Fruit fly (Drosophila melanogaster) whole organism, pupa: Measurements from ENCODE around the gene RPA3.
A peak's percentile ranks its signal among the peaks of the same experiment; 100 is the strongest.

Experiments used
- CG12605 ChIP-seq: fragments of 200-800 bp; sonication (Bioruptor generic); IDR thresholded peaks from 2 replicates; pipeline ENCODE4 v1.3.6; 2022; ENCODE audit warnings: missing biosample characterization, missing genetic modification characterization
- CG13204 ChIP-seq: fragments of 200-800 bp; sonication (Bioruptor generic); optimal IDR thresholded peaks from 2 replicates; lab custom pipeline; 2018; ENCODE audit warnings: missing biosample characterization, mild to moderate bottlenecking, missing genetic modification characterization, moderate library complexity
- CG14655 ChIP-seq: fragments of 200-800 bp; sonication (Bioruptor generic); optimal IDR thresholded peaks from 3 replicates; lab custom pipeline; 2017; ENCODE audit warnings: mild to moderate bottlenecking, missing biosample characterization, missing genetic modification reagents, missing genetic modification characterization
- CG15710 ChIP-seq: fragments of 200-800 bp; sonication (Bioruptor generic); optimal IDR thresholded peaks from 2 replicates; lab custom pipeline; 2018; ENCODE audit warnings: missing biosample characterization, mild to moderate bottlenecking, missing genetic modification characterization, moderate library complexity
- CG32121 ChIP-seq: fragments of 200-800 bp; sonication (Bioruptor generic); IDR thresholded peaks from 2 replicates; pipeline ENCODE4 v1.3.6; 2022; ENCODE audit warnings: missing biosample characterization, missing genetic modification characterization
- CG34367 ChIP-seq: fragments of 200-800 bp; sonication (Bioruptor generic); optimal IDR thresholded peaks from 2 replicates; lab custom pipeline; 2018; ENCODE audit warnings: missing biosample characterization, mild to moderate bottlenecking, missing genetic modification characterization
- CG4496 ChIP-seq: fragments of 200-800 bp; sonication (Bioruptor generic); IDR thresholded peaks from 3 replicates; pipeline ENCODE4 v1.3.6; 2022; ENCODE audit warnings: missing biosample characterization, missing genetic modification characterization
- CG8159 ChIP-seq: fragments of 200-800 bp; sonication (Bioruptor generic); optimal IDR thresholded peaks from 3 replicates; lab custom pipeline; 2018; ENCODE audit warnings: missing biosample characterization, mild to moderate bottlenecking, missing genetic modification characterization, moderate library complexity
- CG8301 ChIP-seq: fragments of 200-800 bp; sonication (Bioruptor generic); optimal IDR thresholded peaks from 2 replicates; lab custom pipeline; 2018; ENCODE audit warnings: missing biosample characterization, mild to moderate bottlenecking, missing genetic modification characterization
- CG9948 ChIP-seq: fragments of 200-800 bp; sonication (Bioruptor generic); optimal IDR thresholded peaks from 2 replicates; lab custom pipeline; 2018; ENCODE audit warnings: missing biosample characterization, mild to moderate bottlenecking, missing genetic modification characterization, moderate library complexity
- D1 ChIP-seq: fragments of 200-800 bp; sonication (Bioruptor generic); optimal IDR thresholded peaks from 2 replicates; lab custom pipeline; 2018; ENCODE audit warnings: missing biosample characterization, mild to moderate bottlenecking, missing genetic modification characterization, moderate library complexity
- EcR ChIP-seq: fragments of 200-800 bp; sonication (Bioruptor generic); optimal IDR thresholded peaks from 3 replicates; lab custom pipeline; 2019; ENCODE audit warnings: missing biosample characterization, missing genetic modification characterization, mild to moderate bottlenecking, moderate library complexity, missing genetic modification reagents
- Pif1A ChIP-seq: fragments of 200-800 bp; sonication (Bioruptor generic); optimal IDR thresholded peaks from 3 replicates; lab custom pipeline; 2016; ENCODE audit warnings: missing biosample characterization, missing genetic modification characterization
- Snoo ChIP-seq: fragments of 200-800 bp; sonication (Bioruptor generic); optimal IDR thresholded peaks from 3 replicates; lab custom pipeline; 2017; ENCODE audit warnings: missing biosample characterization, mild to moderate bottlenecking, missing genetic modification characterization, inconsistent platforms
- fd96Ca ChIP-seq: fragments of 200-800 bp; sonication (Bioruptor generic); IDR thresholded peaks from 3 replicates; pipeline ENCODE4 v1.3.6; 2022; ENCODE audit warnings: missing biosample characterization, missing genetic modification characterization
- gl ChIP-seq: fragments of 200-800 bp; sonication (Bioruptor generic); optimal IDR thresholded peaks from 2 replicates; lab custom pipeline; 2018; ENCODE audit warnings: missing biosample characterization, mild to moderate bottlenecking, missing genetic modification characterization
- rn ChIP-seq: fragments of 200-800 bp; sonication (Bioruptor generic); IDR thresholded peaks from 2 replicates; pipeline ENCODE4 v1.3.6; 2022; ENCODE audit warnings: missing biosample characterization, missing genetic modification characterization

Gene RPA3

DNA sequence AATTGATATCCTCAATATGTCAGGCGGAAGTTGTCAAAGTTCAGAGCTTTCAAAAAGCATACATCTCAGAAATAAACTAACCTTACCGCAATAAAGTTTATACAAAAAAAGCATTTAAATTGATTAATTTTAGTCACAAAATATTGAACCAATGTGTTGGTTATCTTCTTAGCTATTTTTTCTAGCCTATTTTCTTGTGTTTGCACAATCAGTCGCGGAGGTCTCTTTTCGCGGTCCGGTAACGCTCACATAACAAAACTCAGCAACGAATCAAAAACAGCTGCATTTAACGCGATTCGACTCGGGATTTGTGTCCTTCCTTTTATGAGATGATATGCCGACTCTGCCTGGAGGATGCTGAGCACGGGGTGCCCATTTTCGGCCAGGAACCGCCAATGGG is 42.1 kb downstream of the RPA3 start, which contains the start of gene CG11696:
Gene CG11696, plus strand, starts transcription at position 203 of the 400 bp plus-strand sequence.
- no peak for TF ChIP-seq rn (GFP tag; lab: Robert Waterston, UW)

DNA sequence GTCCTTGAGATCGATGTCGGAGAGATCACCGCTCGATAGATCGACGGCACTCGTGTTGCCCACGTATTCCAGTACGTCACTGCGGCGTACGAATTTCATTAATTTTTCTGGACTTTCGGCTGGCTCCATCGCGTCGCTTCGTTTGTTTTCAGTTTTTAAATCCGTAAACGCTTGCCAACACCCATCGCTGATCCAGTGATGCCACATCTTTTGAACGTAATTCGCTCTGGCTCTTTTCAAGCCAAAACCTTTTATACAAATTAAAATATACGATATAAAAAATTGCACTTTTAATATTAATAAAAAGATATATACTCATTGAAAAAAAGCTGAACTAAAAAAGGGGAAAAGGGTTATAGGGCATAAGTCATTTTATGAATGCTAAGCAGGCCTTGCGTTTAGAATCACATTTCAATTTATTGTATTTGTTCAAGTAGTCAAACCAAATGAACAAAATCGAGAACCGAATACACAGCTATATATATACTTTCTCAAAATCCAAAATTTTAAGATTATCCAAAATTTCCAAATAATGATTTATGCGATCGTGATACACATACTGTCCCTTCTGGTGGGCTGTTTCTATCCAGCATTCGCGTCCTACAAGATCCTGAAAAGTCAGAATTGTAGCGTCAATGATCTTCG is 43.2 kb downstream of the RPA3 start, which contains the start of the genes Kmn1 and Reepl1:
Gene Kmn1, minus strand, starts transcription at position 173 of the 645 bp plus-strand sequence.
Gene Reepl1, plus strand, starts transcription at position 438 of the 645 bp plus-strand sequence.
- no peak for TF ChIP-seq EcR (GFP tag; lab: Kevin White, UChicago)
- no peak for TF ChIP-seq fd96Ca
- no peak for TF ChIP-seq CG32121 (GFP tag; lab: Robert Waterston, UW)
- no peak for TF ChIP-seq CG34367
- no peak for TF ChIP-seq CG9948
- TF ChIP-seq CG14655 (GFP tag; lab: Kevin White, UChicago), result no peak
- TF ChIP-seq Snoo (tag; lab: Kevin White, UChicago), result no peak
- TF ChIP-seq, all 21 proteins: peak for 0

DNA sequence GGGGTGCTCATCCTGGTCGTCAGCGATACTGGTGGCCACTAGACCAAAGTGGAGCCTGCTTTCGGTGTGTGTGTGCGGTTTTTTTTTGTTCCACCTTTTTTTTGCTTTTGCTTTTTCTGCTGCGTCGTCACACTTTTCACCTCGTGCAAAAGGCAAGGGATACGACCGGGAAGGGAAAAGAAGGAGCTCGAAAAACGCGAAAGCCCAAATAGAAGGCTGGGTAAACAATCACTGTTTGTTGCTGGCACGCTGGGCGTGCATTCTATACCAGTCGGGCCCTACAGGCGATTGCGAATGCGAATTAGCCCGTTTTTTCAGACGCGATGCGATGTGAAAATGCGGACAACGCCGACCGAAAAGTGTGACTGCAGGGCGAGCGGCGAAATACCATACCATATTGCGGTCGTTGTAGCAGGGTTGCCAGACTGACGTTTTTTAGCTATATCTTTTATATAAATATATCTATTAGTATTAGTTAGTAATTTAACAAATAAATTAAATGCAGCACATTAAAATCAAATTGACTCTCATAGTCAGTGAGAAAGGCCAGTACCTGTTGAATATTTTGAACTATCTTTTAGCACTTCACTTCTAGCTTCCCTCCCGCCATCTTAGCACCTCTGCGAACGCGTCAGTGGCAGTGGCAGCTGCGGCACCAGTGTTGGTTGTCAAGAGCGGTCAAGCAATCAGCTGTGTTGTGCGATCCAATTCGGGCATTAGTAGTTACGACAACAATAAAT is 45.5 kb downstream of the RPA3 start, which contains the start of the genes Polr2A and CG11699:
Gene Polr2A, minus strand, starts transcription at position 371 of the 740 bp plus-strand sequence.
Gene CG11699, plus strand, starts transcription at position 666 of the 740 bp plus-strand sequence.
- TF ChIP-seq Snoo (tag; lab: Kevin White, UChicago), result peak; percentile 30
- no peak for TF ChIP-seq CG32121 (GFP tag; lab: Robert Waterston, UW)
- no peak for TF ChIP-seq rn (GFP tag; lab: Robert Waterston, UW)
- no peak for TF ChIP-seq D1 (tag; lab: Kevin White, UChicago)
- no peak for TF ChIP-seq CG13204 (GFP tag; lab: Kevin White, UChicago)
- TF ChIP-seq CG8301 (tag; lab: Kevin White, UChicago), result peak; percentile 28
- TF ChIP-seq CG12605 (GFP tag; lab: Robert Waterston, UW), result peak; percentile 52
- TF ChIP-seq EcR (GFP tag; lab: Kevin White, UChicago), result peak; percentile 13
- TF ChIP-seq gl (tag; lab: Kevin White, UChicago), result peak; percentile 16
- peak; percentile 29 for TF ChIP-seq CG8159 (tag; lab: Kevin White, UChicago)
- no peak for TF ChIP-seq Pif1A (GFP tag; lab: Kevin White, UChicago)
- no peak for TF ChIP-seq CG9948
- TF ChIP-seq fd96Ca, result no peak
- peak; percentile 35; the same call in 1 of the 3 replicates for TF ChIP-seq CG4496 (GFP tag; lab: Robert Waterston, UW)
- peak; percentile 34 for TF ChIP-seq CG15710
- TF ChIP-seq, all 21 proteins: peak for 8
